Worm (Caenorhabditis elegans) whole organism, mixed stage, embryonic: ENCODE measurements around the gene srd-51.

Experiments used
- ham-2 ChIP-seq: fragments of 200-800 bp; sonication (Bioruptor generic); optimal IDR thresholded peaks from 2 replicates; lab custom pipeline; 2018; ENCODE audit warnings: mild to moderate bottlenecking, missing genetic modification characterization, missing compliant biosample characterization
- nhr-12 ChIP-seq: fragments of 150-350 bp; optimal IDR thresholded peaks from 2 replicates; lab custom pipeline; 2014; ENCODE audit warnings: missing biosample characterization, missing genetic modification characterization
- nhr-28 ChIP-seq: fragments of 150-350 bp; optimal IDR thresholded peaks from 2 replicates; lab custom pipeline; 2014; ENCODE audit warnings: missing biosample characterization, missing genetic modification characterization
- pha-4 ChIP-seq: fragments of 150-350 bp; optimal IDR thresholded peaks from 2 replicates; lab custom pipeline; 2018; ENCODE audit warnings: missing biosample characterization, missing genetic modification reagents, missing genetic modification characterization
- tbx-8 ChIP-seq: fragments of 200-800 bp; sonication (Bioruptor generic); optimal IDR thresholded peaks from 2 replicates; lab custom pipeline; 2018; ENCODE audit warnings: mild to moderate bottlenecking, missing genetic modification characterization, moderate library complexity, missing compliant biosample characterization
- unc-62 ChIP-seq: fragments of 150-350 bp; optimal IDR thresholded peaks from 2 replicates; lab custom pipeline; 2014; ENCODE audit warnings: missing biosample characterization, missing genetic modification reagents, missing genetic modification characterization
- zip-8 ChIP-seq: fragments of 150-350 bp; optimal IDR thresholded peaks from 2 replicates; lab custom pipeline; 2014; ENCODE audit warnings: missing biosample characterization, missing genetic modification characterization
- ztf-11 ChIP-seq: fragments of 150-350 bp; optimal IDR thresholded peaks from 2 replicates; lab custom pipeline; 2014; ENCODE audit warnings: missing biosample characterization, missing genetic modification characterization

DNA sequence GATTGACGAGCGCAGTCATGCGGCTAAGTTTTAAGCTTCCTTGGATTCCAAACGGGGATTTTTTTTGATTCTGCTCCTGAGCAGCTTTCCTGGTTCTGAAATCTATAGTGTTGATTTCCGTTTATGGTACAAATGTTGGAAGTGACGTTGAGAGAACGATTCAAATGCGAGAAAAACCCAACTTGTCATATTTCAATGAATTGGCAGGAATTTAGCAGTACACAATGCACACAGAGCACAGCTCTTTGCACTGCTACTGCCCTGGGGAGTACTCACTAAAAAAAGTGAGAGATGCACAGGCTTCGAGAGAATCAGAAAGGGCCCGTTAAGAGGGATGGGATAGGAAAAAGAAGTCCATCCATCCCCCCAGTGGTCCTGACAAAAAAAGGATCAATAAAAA lies 15.9 kb upstream of the srd-51 start, which contains the start of gene sad-1:
- TF ChIP-seq pha-4 (no peak), zip-8 (tag; lab: Kevin White, UChicago) (no peak), nhr-28 (no peak), unc-62 (GFP tag; lab: Kevin White, UChicago) (no peak), nhr-12 (tag; lab: Kevin White, UChicago) (no peak), tbx-8 (GFP tag; lab: Kevin White, UChicago) (no peak), ztf-11 (tag; lab: Kevin White, UChicago) (no peak), ham-2 (GFP tag; lab: Kevin White, UChicago) (no peak)
